Fruit fly (Drosophila melanogaster) whole organism, wandering third instar larva: Measurements from ENCODE around the gene eIF4E4.

Experiments
- Hnf4 ChIP-seq: fragments of 200-800 bp; sonication (Bioruptor generic); optimal IDR thresholded peaks from 2 replicates; lab custom pipeline; 2016; ENCODE audit warnings: missing biosample characterization, mild to moderate bottlenecking, missing genetic modification characterization
- N ChIP-seq: fragments of >200 bp; optimal IDR thresholded peaks from 2 replicates; lab custom pipeline; 2018; ENCODE audit warnings: missing biosample characterization, missing external identifiers, missing genetic modification characterization
- Rel ChIP-seq, 2 experiments: fragments of 200-800 bp; sonication (Bioruptor generic) in 1 of 2; optimal IDR thresholded peaks; 2 replicates in 1 of 2; 3 replicates in 1 of 2; lab custom pipeline; 2016 to 2019; ENCODE audit warnings: mild to moderate bottlenecking in 2 of 2, missing biosample characterization in 2 of 2, missing genetic modification characterization in 2 of 2, moderate library complexity in 1 of 2
- Sp1 ChIP-seq: fragments of 200-800 bp; sonication (Bioruptor generic); optimal IDR thresholded peaks from 3 replicates; lab custom pipeline; 2019; ENCODE audit warnings: missing biosample characterization, mild to moderate bottlenecking, missing genetic modification characterization, moderate library complexity
- h ChIP-seq: fragments of 200-800 bp; sonication (Bioruptor generic); optimal IDR thresholded peaks from 3 replicates; lab custom pipeline; 2016; ENCODE audit warnings: missing biosample characterization, mild to moderate bottlenecking, missing genetic modification characterization
- lola ChIP-seq: fragments of >200 bp; optimal IDR thresholded peaks from 2 replicates; lab custom pipeline; 2017; ENCODE audit warnings: missing biosample characterization, missing genetic modification characterization
- pan ChIP-seq: fragments of >200 bp; optimal IDR thresholded peaks from 2 replicates; lab custom pipeline; 2017
- psq ChIP-seq: fragments of 200-800 bp; sonication (Bioruptor generic); optimal IDR thresholded peaks from 3 replicates; lab custom pipeline; 2017; ENCODE audit warnings: missing biosample characterization, mild to moderate bottlenecking, missing genetic modification characterization, moderate library complexity
- tai ChIP-seq: sonication (Bioruptor generic); optimal IDR thresholded peaks from 2 replicates; lab custom pipeline; 2016; ENCODE audit warnings: missing biosample characterization, missing genetic modification characterization
- usp ChIP-seq: fragments of >200 bp; optimal IDR thresholded peaks from 2 replicates; lab custom pipeline; 2017; ENCODE audit warnings: missing biosample characterization, missing genetic modification characterization

DNA sequence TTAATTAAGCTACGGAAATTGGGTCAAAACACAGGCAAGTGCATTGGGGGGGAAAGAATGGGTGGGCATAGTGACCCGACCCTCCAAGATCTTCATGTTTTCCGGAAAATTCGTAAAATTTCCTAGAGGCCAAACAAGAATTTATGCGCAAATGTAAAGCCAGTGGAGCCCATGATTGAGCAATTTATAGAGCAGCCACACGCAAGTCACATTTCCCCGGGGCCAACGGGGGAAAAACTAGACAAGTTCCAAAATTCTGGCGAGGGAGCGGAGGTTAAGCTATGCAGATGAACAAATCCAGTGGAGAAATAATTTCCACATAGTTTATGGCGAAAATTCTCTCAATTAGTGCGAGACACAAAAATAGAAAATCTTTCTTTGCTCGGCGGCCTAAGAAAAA, 31.9 kb upstream of the eIF4E4 start:
- TF ChIP-seq psq (GFP tag; lab: Kevin White, UChicago) (no peak), Rel (GFP tag; optimal IDR thresholded peaks at IDR 0.05; lab: Kevin White, UChicago) (no peak), Rel (tag; optimal IDR thresholded peaks at IDR 0.05; lab: Kevin White, UChicago) (no peak), lola (GFP tag; lab: Kevin White, UChicago) (no peak), pan (lab: Kevin White, UChicago) (no peak), Sp1 (GFP tag; lab: Kevin White, UChicago) (no peak), Hnf4 (GFP tag; lab: Kevin White, UChicago) (no peak), h (GFP tag; lab: Kevin White, UChicago) (no peak), usp (GFP tag; lab: Kevin White, UChicago) (no peak), N (GFP tag; lab: Kevin White, UChicago) (no peak), tai (no peak)
